Worm (Caenorhabditis elegans) whole organism, young adult: ENCODE measurements around the gene hrpa-1.
"Not testable (repeated sequence)": the region's sequence is repeated elsewhere in the genome, so short reads cannot be mapped to it uniquely, and the experiment has no call there.

Source experiments
- B0035.1 ChIP-seq: sonication (generic microtip); optimal IDR thresholded peaks from 2 replicates; lab custom pipeline; 2016; ENCODE audit warnings: missing genetic modification characterization, mild to moderate bottlenecking, missing compliant biosample characterization, missing genotype, missing genetic modification reagents
- B0261.1 ChIP-seq: sonication (generic microtip); optimal IDR thresholded peaks from 2 replicates; lab custom pipeline; 2016; ENCODE audit warnings: mild to moderate bottlenecking, missing genetic modification characterization, moderate library complexity, missing compliant biosample characterization
- B0336.3 ChIP-seq: fragments of 200-800 bp; sonication (Bioruptor generic); IDR thresholded peaks from 2 replicates; pipeline ENCODE4 v1.3.6; 2022; ENCODE audit warnings: missing genetic modification characterization, missing compliant biosample characterization
- F37B4.10 ChIP-seq: fragments of 200-800 bp; sonication (Bioruptor generic); IDR thresholded peaks from 2 replicates; pipeline ENCODE4 v1.3.6; 2022; ENCODE audit warnings: missing genetic modification characterization, missing compliant biosample characterization
- F39B2.1 ChIP-seq: fragments of 200-800 bp; sonication (Bioruptor generic); IDR thresholded peaks from 2 replicates; pipeline ENCODE4 v1.3.6; 2022; ENCODE audit warnings: missing genetic modification reagents, missing genetic modification characterization, missing compliant biosample characterization
- F55B11.4 ChIP-seq: sonication (generic microtip); optimal IDR thresholded peaks from 2 replicates; lab custom pipeline; 2016; ENCODE audit warnings: missing compliant biosample characterization, missing genetic modification characterization, borderline replicate concordance; ENCODE audit not compliant: insufficient read depth
- K11D2.4 ChIP-seq: fragments of 200-800 bp; sonication (Bioruptor generic); IDR thresholded peaks from 2 replicates; pipeline ENCODE4 v1.3.6; 2022; ENCODE audit warnings: missing genetic modification reagents, missing genetic modification characterization, missing compliant biosample characterization
- K12H6.12 ChIP-seq: fragments of 200-800 bp; sonication (Bioruptor generic); optimal IDR thresholded peaks from 2 replicates; lab custom pipeline; 2018; ENCODE audit warnings: mild to moderate bottlenecking, missing genetic modification characterization, missing compliant biosample characterization
- Y67H2A.10 ChIP-seq: fragments of 200-800 bp; sonication (Bioruptor generic); conservative IDR thresholded peaks from 2 replicates; pipeline ENCODE4 v1.3.6; 2022; ENCODE audit warnings: missing genetic modification reagents, missing genetic modification characterization, missing compliant biosample characterization
- akir-1 ChIP-seq: fragments of 200-800 bp; sonication (Bioruptor generic); optimal IDR thresholded peaks from 2 replicates; lab custom pipeline; 2018; ENCODE audit warnings: mild to moderate bottlenecking, missing genetic modification characterization, moderate library complexity, missing compliant biosample characterization
- aptf-2 ChIP-seq: fragments of 200-800 bp; sonication (Bioruptor generic); conservative IDR thresholded peaks from 2 replicates; pipeline ENCODE4 v1.3.6; 2022; ENCODE audit warnings: missing genetic modification reagents, missing genetic modification characterization, missing compliant biosample characterization
- atf-7 ChIP-seq: sonication (generic microtip); optimal IDR thresholded peaks from 2 replicates; lab custom pipeline; 2017; ENCODE audit warnings: mild to moderate bottlenecking, missing genetic modification characterization, missing compliant biosample characterization
- attf-6 ChIP-seq: fragments of 200-800 bp; sonication (Bioruptor generic); IDR thresholded peaks from 2 replicates; pipeline ENCODE4 v1.3.6; 2022; ENCODE audit warnings: missing genetic modification reagents, missing genetic modification characterization, missing compliant biosample characterization
- ceh-27 ChIP-seq: fragments of 200-800 bp; sonication (Bioruptor generic); optimal IDR thresholded peaks from 2 replicates; lab custom pipeline; 2018; ENCODE audit warnings: mild to moderate bottlenecking, missing genetic modification characterization, moderate library complexity, missing compliant biosample characterization
- ceh-40 ChIP-seq: fragments of 200-800 bp; sonication (Bioruptor generic); IDR thresholded peaks from 2 replicates; pipeline ENCODE4 v1.3.6; 2022; ENCODE audit warnings: missing genetic modification characterization, missing compliant biosample characterization
- ceh-91 ChIP-seq: fragments of 200-800 bp; sonication (Bioruptor generic); IDR thresholded peaks from 2 replicates; pipeline ENCODE4 v1.3.6; 2022; ENCODE audit warnings: missing genetic modification reagents, missing genetic modification characterization, missing compliant biosample characterization
- chd-7 ChIP-seq: sonication (generic microtip); optimal IDR thresholded peaks from 2 replicates; lab custom pipeline; 2016; ENCODE audit warnings: mild to moderate bottlenecking, missing genetic modification characterization, moderate library complexity, missing compliant biosample characterization
- die-1 ChIP-seq: sonication (generic microtip); optimal IDR thresholded peaks from 2 replicates; lab custom pipeline; 2016; ENCODE audit warnings: missing genotype, mild to moderate bottlenecking, missing genetic modification characterization, missing compliant biosample characterization
- dox-1 ChIP-seq: fragments of 200-800 bp; sonication (Bioruptor generic); IDR thresholded peaks from 2 replicates; pipeline ENCODE4 v1.3.6; 2022; ENCODE audit warnings: missing genetic modification reagents, missing genetic modification characterization, missing compliant biosample characterization
- dpff-1 ChIP-seq: sonication (generic microtip); optimal IDR thresholded peaks from 2 replicates; lab custom pipeline; 2017; ENCODE audit warnings: mild to moderate bottlenecking, missing genetic modification characterization, missing compliant biosample characterization
- efl-1 ChIP-seq: fragments of 150-350 bp; optimal IDR thresholded peaks from 2 replicates; lab custom pipeline; 2014; ENCODE audit warnings: missing biosample characterization, missing genetic modification reagents, missing genetic modification characterization
- egl-18 ChIP-seq: fragments of 200-800 bp; sonication (Bioruptor generic); IDR thresholded peaks from 2 replicates; pipeline ENCODE4 v1.3.6; 2022; ENCODE audit warnings: missing genetic modification reagents, missing genetic modification characterization, missing compliant biosample characterization
- egl-44 ChIP-seq: fragments of 200-800 bp; sonication (Bioruptor generic); IDR thresholded peaks from 2 replicates; pipeline ENCODE4 v1.3.6; 2022; ENCODE audit warnings: missing genetic modification reagents, missing genetic modification characterization, missing compliant biosample characterization
- egrh-3 ChIP-seq: fragments of 200-800 bp; sonication (Bioruptor generic); IDR thresholded peaks from 2 replicates; pipeline ENCODE4 v1.3.6; 2022; ENCODE audit warnings: missing genetic modification reagents, missing genetic modification characterization, missing compliant biosample characterization
- ekl-4 ChIP-seq: fragments of 200-800 bp; sonication (Bioruptor generic); IDR thresholded peaks from 2 replicates; pipeline ENCODE4 v1.3.6; 2022; ENCODE audit warnings: missing genetic modification reagents, missing genetic modification characterization, missing compliant biosample characterization
- hlh-26 ChIP-seq: fragments of 200-800 bp; sonication (Bioruptor generic); conservative IDR thresholded peaks from 2 replicates; pipeline ENCODE4 v1.3.6; 2022; ENCODE audit warnings: missing genetic modification reagents, missing genetic modification characterization, missing compliant biosample characterization
- hmg-20 ChIP-seq: fragments of 200-800 bp; sonication (Bioruptor generic); IDR thresholded peaks from 2 replicates; pipeline ENCODE4 v1.3.6; 2022; ENCODE audit warnings: missing genetic modification reagents, missing genetic modification characterization, missing compliant biosample characterization
- hrde-1 ChIP-seq: sonication (generic microtip); optimal IDR thresholded peaks from 2 replicates; lab custom pipeline; 2016; ENCODE audit warnings: missing genetic modification characterization, mild to moderate bottlenecking, missing compliant biosample characterization, moderate library complexity, missing genotype, missing genetic modification reagents, borderline replicate concordance
- hsf-1 ChIP-seq: fragments of 200-800 bp; sonication (Bioruptor generic); IDR thresholded peaks from 2 replicates; pipeline ENCODE4 v1.3.6; 2022; ENCODE audit warnings: missing genetic modification reagents, missing genetic modification characterization, missing compliant biosample characterization
- let-526 ChIP-seq: fragments of 200-800 bp; sonication (Bioruptor generic); IDR thresholded peaks from 2 replicates; pipeline ENCODE4 v1.3.6; 2022; ENCODE audit warnings: missing genetic modification reagents, missing genetic modification characterization, missing compliant biosample characterization
- let-607 ChIP-seq, 2 experiments: fragments of 200-800 bp in 1 of 2; sonication (Bioruptor generic) in 1 of 2; sonication (generic microtip) in 1 of 2; optimal IDR thresholded peaks; 2 replicates each; lab custom pipeline; 2016 to 2018; ENCODE audit warnings: mild to moderate bottlenecking in 2 of 2, missing compliant biosample characterization in 2 of 2, missing genetic modification characterization in 2 of 2, moderate library complexity in 2 of 2, missing genotype in 1 of 2
- lin-40 ChIP-seq: sonication (generic microtip); optimal IDR thresholded peaks from 2 replicates; lab custom pipeline; 2016; ENCODE audit warnings: missing genetic modification characterization, mild to moderate bottlenecking, missing compliant biosample characterization, missing genotype, missing genetic modification reagents
- mcd-1 ChIP-seq: fragments of 200-800 bp; sonication (Bioruptor generic); IDR thresholded peaks from 2 replicates; pipeline ENCODE4 v1.3.6; 2022; ENCODE audit warnings: missing genetic modification reagents, missing genetic modification characterization, missing compliant biosample characterization
- mxl-1 ChIP-seq: sonication (generic microtip); optimal IDR thresholded peaks from 2 replicates; lab custom pipeline; 2016; ENCODE audit warnings: missing genetic modification characterization, missing compliant biosample characterization
- nhr-120 ChIP-seq: fragments of 200-800 bp; sonication (Bioruptor generic); IDR thresholded peaks from 2 replicates; pipeline ENCODE4 v1.3.6; 2022; ENCODE audit warnings: missing genetic modification characterization, missing compliant biosample characterization
- nhr-27 ChIP-seq: fragments of 200-800 bp; sonication (Bioruptor generic); optimal IDR thresholded peaks from 2 replicates; lab custom pipeline; 2018; ENCODE audit warnings: mild to moderate bottlenecking, missing genetic modification characterization, moderate library complexity, missing compliant biosample characterization
- repo-1 ChIP-seq: sonication (generic microtip); optimal IDR thresholded peaks from 2 replicates; lab custom pipeline; 2017; ENCODE audit warnings: mild to moderate bottlenecking, missing genetic modification characterization, missing compliant biosample characterization
- sea-2 ChIP-seq: fragments of 200-800 bp; sonication (Bioruptor generic); IDR thresholded peaks from 2 replicates; pipeline ENCODE4 v1.3.6; 2022; ENCODE audit warnings: missing genetic modification characterization, missing compliant biosample characterization
- snpc-1.3 ChIP-seq: sonication (generic microtip); optimal IDR thresholded peaks from 2 replicates; lab custom pipeline; 2017; ENCODE audit warnings: missing genetic modification characterization, mild to moderate bottlenecking, missing compliant biosample characterization, antibody characterized with exemption, moderate library complexity, missing genotype, missing genetic modification reagents; ENCODE audit not compliant: insufficient read depth
- unc-130 ChIP-seq: sonication (generic microtip); optimal IDR thresholded peaks from 2 replicates; lab custom pipeline; 2016; ENCODE audit warnings: missing genetic modification reagents, missing genetic modification characterization, missing compliant biosample characterization
- ztf-22 ChIP-seq: fragments of 200-800 bp; sonication (Bioruptor generic); optimal IDR thresholded peaks from 2 replicates; lab custom pipeline; 2018; ENCODE audit warnings: mild to moderate bottlenecking, missing genetic modification characterization, moderate library complexity, missing compliant biosample characterization

Gene hrpa-1

DNA sequence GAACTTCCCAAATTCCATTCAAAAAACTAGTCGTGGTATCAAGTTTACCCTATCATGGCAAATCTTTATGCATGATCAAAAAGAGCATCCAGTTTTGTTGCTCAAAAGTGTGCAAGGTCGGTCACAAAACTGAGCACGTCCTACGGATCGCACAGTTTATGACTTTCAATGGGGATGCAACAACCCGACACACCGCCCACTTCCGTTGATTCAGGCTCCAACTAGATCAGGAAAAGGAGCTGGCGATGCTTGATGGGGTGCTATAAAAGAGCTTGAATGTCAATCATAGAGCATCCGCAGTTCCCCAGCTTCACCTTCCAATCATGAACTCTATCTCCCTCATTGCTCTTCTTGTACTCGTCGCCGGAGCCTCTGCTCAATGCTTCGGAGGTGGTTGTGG lies 33.1 kb downstream of the hrpa-1 start, which contains the start of gene W08E12.2:
Gene W08E12.2 (plus strand): TSS at position 301 of the 400 bp plus-strand sequence.
- TF ChIP-seq K11D2.4 = no peak
- TF ChIP-seq ceh-91 (GFP tag; lab: Robert Waterston, UW) = no peak
- TF ChIP-seq B0336.3 (GFP tag; lab: Robert Waterston, UW) = no peak
- TF ChIP-seq mcd-1 = no peak
- TF ChIP-seq dox-1 (GFP tag; lab: Robert Waterston, UW) = no peak
- TF ChIP-seq ztf-22 (GFP tag; lab: Kevin White, UChicago) = no peak
- no peak for TF ChIP-seq nhr-120 (GFP tag; lab: Robert Waterston, UW)
- TF ChIP-seq F55B11.4 = no peak
- no peak for TF ChIP-seq egrh-3
- TF ChIP-seq ekl-4 = no peak
- no peak for TF ChIP-seq die-1 (tag; lab: Kevin White, UChicago)
- TF ChIP-seq B0261.1 = no peak
- no peak for TF ChIP-seq nhr-27 (tag; lab: Kevin White, UChicago)
- no peak for TF ChIP-seq mxl-1
- no peak for TF ChIP-seq snpc-1.3
- no peak for TF ChIP-seq ceh-27
- no peak for TF ChIP-seq akir-1 (GFP tag; lab: Kevin White, UChicago)
- TF ChIP-seq chd-7 (tag; lab: Kevin White, UChicago) = no peak

ce11 chrIV:3303690-3304089 lies 35.0 kb downstream of the hrpa-1 start, which contains the start of gene idpp-12:
idpp-12 (plus strand) TSS chrIV:3303990.
- TF ChIP-seq nhr-27 (tag; lab: Kevin White, UChicago); B0035.1; ceh-91 (GFP tag; lab: Robert Waterston, UW): not testable (repeated sequence)

ce11 chrIV:3302058-3302457 lies 36.6 kb downstream of the hrpa-1 start, which contains the start of gene W08E12.4:
W08E12.4 (plus strand) TSS chrIV:3302358.
- not testable (repeated sequence) for TF ChIP-seq efl-1; F39B2.1 (GFP tag; lab: Robert Waterston, UW); let-526 (GFP tag; lab: Robert Waterston, UW)
- TF ChIP-seq, all 124 proteins: peak for 0; not testable (repeated sequence) for 124

DNA sequence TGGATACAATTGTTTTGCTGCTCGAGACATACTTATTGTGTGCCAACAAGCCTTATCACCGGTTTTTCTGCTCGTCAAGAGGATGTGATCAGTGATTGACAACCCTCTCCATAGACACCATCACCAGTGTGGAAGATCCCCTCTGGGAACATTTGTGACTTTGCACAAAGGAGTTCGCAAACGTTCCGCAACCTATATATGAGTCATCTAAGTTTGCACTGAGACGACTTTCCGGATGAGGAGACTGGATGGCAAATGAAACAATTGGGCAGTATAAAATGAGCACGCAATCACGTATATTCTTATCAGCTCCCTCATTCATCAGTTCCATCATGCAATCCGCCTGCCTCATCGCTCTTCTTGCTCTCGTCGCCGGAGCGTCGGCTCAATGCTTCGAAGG lies 38.2 kb downstream of the hrpa-1 start, which contains the start of gene W08E12.5:
Gene W08E12.5 (plus strand): TSS at position 301 of the 400 bp plus-strand sequence.
- TF ChIP-seq lin-40 (no peak), B0035.1 (no peak), let-607 (tag; optimal IDR thresholded peaks at IDR 0.05; lab: Kevin White, UChicago) (no peak)

ce11 chrIV:3299229-3299628 lies 39.4 kb downstream of the hrpa-1 start:
- TF ChIP-seq mcd-1 (no peak), egl-44 (no peak), dpff-1 (tag; lab: Kevin White, UChicago) (no peak), attf-6 (no peak), hrde-1 (tag; lab: Kevin White, UChicago) (no peak), K12H6.12 (tag; lab: Kevin White, UChicago) (no peak), ceh-40 (0 out of 2 replicates have a peak, but pooled peaks have one; percentile 21), ceh-91 (GFP tag; lab: Robert Waterston, UW) (no peak), Y67H2A.10 (GFP tag; lab: Robert Waterston, UW) (no peak), dox-1 (GFP tag; lab: Robert Waterston, UW) (peak; percentile 23; the same call in 1 of the 2 replicates), hsf-1 (no peak), atf-7 (tag; lab: Kevin White, UChicago) (no peak), hmg-20 (GFP tag; lab: Robert Waterston, UW) (no peak), efl-1 (no peak), egrh-3 (peak; percentile 65; the same call in 1 of the 2 replicates), sea-2 (GFP tag; lab: Robert Waterston, UW) (0 out of 2 replicates have a peak, but pooled peaks have one; percentile 30), unc-130 (GFP tag; lab: Kevin White, UChicago) (no peak), egl-18 (GFP tag; lab: Robert Waterston, UW) (no peak), repo-1 (tag; lab: Kevin White, UChicago) (no peak), hlh-26 (GFP tag; lab: Robert Waterston, UW) (no peak), aptf-2 (no peak), F37B4.10 (no peak), nhr-27 (tag; lab: Kevin White, UChicago) (no peak)
